Fruit fly (Drosophila melanogaster): Measurements from ENCODE around the gene CG42570.
A peak's percentile ranks its signal among the peaks of the same experiment; 100 is the strongest.

DNA sequence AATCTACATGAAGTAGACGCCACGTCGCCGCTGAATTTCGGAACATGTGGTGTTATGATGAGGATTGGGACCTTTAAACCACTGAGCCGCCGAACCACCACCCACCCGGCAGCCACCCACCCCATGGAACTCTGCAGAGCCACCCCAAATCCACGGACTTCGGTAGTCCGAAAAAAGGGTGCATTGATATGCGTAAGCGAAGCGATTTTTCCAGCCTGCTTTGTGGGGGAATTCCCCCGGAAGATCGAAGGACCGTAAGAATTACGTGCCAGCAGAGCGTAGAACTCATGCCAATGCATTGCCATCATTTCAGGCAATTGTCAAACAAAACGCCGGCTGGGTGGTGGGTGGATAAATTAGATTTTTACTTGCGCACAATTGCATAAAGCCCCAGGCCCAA is 39.3 kb upstream of the CG42570 start:
- TF ChIP-seq cas (GFP tag; IDR thresholded peaks at IDR 0.05) (no peak), CG6791 (GFP tag; IDR thresholded peaks at IDR 0.05; ENCODE audit: partially characterized antibody) (peak; percentile 88), run (tag; optimal IDR thresholded peaks at IDR 0.05) (no peak), Atf3 (GFP tag; optimal IDR thresholded peaks at IDR 0.05) (no peak), Side (GFP tag; optimal IDR thresholded peaks at IDR 0.05) (no peak), hkb (optimal IDR thresholded peaks at IDR 0.05) (no peak), hkb (GFP tag; IDR thresholded peaks at IDR 0.05) (no peak), CG30403 (GFP tag; optimal IDR thresholded peaks at IDR 0.05) (no peak), pnt (GFP tag; optimal IDR thresholded peaks at IDR 0.05) (no peak), Trl (optimal IDR thresholded peaks at IDR 0.05) (no peak), Trl (GFP tag; optimal IDR thresholded peaks at IDR 0.05) (no peak), CG15073 (GFP tag; optimal IDR thresholded peaks at IDR 0.05) (no peak), CG3726 (GFP tag; IDR thresholded peaks at IDR 0.05) (0 out of 3 replicates have a peak, but pooled peaks have one; percentile 24), CG3065 (GFP tag; optimal IDR thresholded peaks at IDR 0.05) (no peak), CG7357 (GFP tag; IDR thresholded peaks at IDR 0.05) (no peak)
